Worm (Caenorhabditis elegans) whole organism, L4/young adult: ENCODE data around the gene best-1.

ENCODE experiments used
- W03F9.2 ChIP-seq: fragments of 150-350 bp; optimal IDR thresholded peaks from 2 replicates; lab custom pipeline; 2014; ENCODE audit warnings: missing biosample characterization, missing genetic modification characterization
- dao-5 ChIP-seq: sonication (generic microtip); optimal IDR thresholded peaks from 2 replicates; lab custom pipeline; 2016; ENCODE audit warnings: missing genotype, missing genetic modification characterization, moderate library complexity, missing compliant biosample characterization
- him-1 ChIP-seq: sonication (generic microtip); optimal IDR thresholded peaks from 2 replicates; lab custom pipeline; 2016; ENCODE audit warnings: missing genotype, missing genetic modification reagents, missing genetic modification characterization, missing compliant biosample characterization

ce11 chrIV:13125999-13126398 is 16.4 kb upstream of the best-1 start:
- no peak for TF ChIP-seq him-1 (tag; lab: Kevin White, UChicago)
- TF ChIP-seq dao-5 (tag; lab: Kevin White, UChicago): no peak
- TF ChIP-seq W03F9.2 (tag; lab: Kevin White, UChicago): no peak
